Fruit fly (Drosophila melanogaster): ENCODE results near the gene CG8292.

dm6 chr2L:8257401-8258266 lies 39.8 kb upstream of the CG8292 start, which contains the start of gene CG8086:
- TF ChIP-seq Clk (GFP tag; optimal IDR thresholded peaks at IDR 0.05) (no peak), CG14711 (tag; optimal IDR thresholded peaks at IDR 0.05) (no peak), pad (GFP tag; optimal IDR thresholded peaks at IDR 0.05) (no peak), tj (GFP tag; optimal IDR thresholded peaks at IDR 0.05) (no peak), CG11617 (GFP tag; optimal IDR thresholded peaks at IDR 0.05) (no peak), bab1 (GFP tag; optimal IDR thresholded peaks at IDR 0.05) (no peak)

Data from whole organism, adult.